Worm (Caenorhabditis elegans) whole organism, L4 larva: Measurements from ENCODE around the gene F28B4.3.

Experiments used
- F10B5.3 ChIP-seq: sonication (generic microtip); optimal IDR thresholded peaks from 2 replicates; lab custom pipeline; 2016; ENCODE audit warnings: mild to moderate bottlenecking, missing genetic modification characterization, missing compliant biosample characterization
- T26A8.4 ChIP-seq: fragments of 200-800 bp; sonication (Bioruptor generic); IDR thresholded peaks from 2 replicates; pipeline ENCODE4 v1.3.6; 2022; ENCODE audit warnings: missing genetic modification characterization, missing compliant biosample characterization
- Y105C5A.15 ChIP-seq: fragments of 200-800 bp; sonication (Bioruptor generic); IDR thresholded peaks from 2 replicates; pipeline ENCODE4 v1.3.6; 2022; ENCODE audit warnings: missing genetic modification characterization, missing compliant biosample characterization
- ZK337.2 ChIP-seq: fragments of 200-800 bp; sonication (Bioruptor generic); IDR thresholded peaks from 2 replicates; pipeline ENCODE4 v1.3.6; 2022; ENCODE audit warnings: missing genetic modification reagents, missing genetic modification characterization, missing compliant biosample characterization
- aha-1 ChIP-seq: fragments of 150-350 bp; peaks from one replicate; lab custom pipeline; 2014; ENCODE audit warnings: missing biosample characterization, missing genetic modification characterization
- aly-2 ChIP-seq: sonication (generic microtip); optimal IDR thresholded peaks from 2 replicates; lab custom pipeline; 2018; ENCODE audit warnings: missing biosample characterization, missing genetic modification characterization
- ceh-32 ChIP-seq: sonication (generic microtip); optimal IDR thresholded peaks from 2 replicates; lab custom pipeline; 2016; ENCODE audit warnings: mild to moderate bottlenecking, missing genetic modification characterization, missing compliant biosample characterization; ENCODE audit not compliant: poor library complexity
- ceh-82 ChIP-seq: sonication (generic microtip); optimal IDR thresholded peaks from 2 replicates; lab custom pipeline; 2017; ENCODE audit warnings: missing biosample characterization, missing genetic modification characterization
- ces-1 ChIP-seq: fragments of 150-350 bp; sonication (generic microtip); optimal IDR thresholded peaks from 4 replicates; lab custom pipeline; 2014; ENCODE audit warnings: missing biosample characterization, missing genetic modification reagents, missing genetic modification characterization
- ctbp-1 ChIP-seq: fragments of 200-800 bp; sonication (Bioruptor generic); IDR thresholded peaks from 2 replicates; pipeline ENCODE4 v1.3.6; 2022; ENCODE audit warnings: missing genetic modification reagents, missing genetic modification characterization, missing compliant biosample characterization
- daf-19 ChIP-seq: fragments of 200-800 bp; sonication (Bioruptor generic); conservative IDR thresholded peaks from 2 replicates; pipeline ENCODE4 v1.3.6; 2022; ENCODE audit warnings: missing genetic modification characterization, missing compliant biosample characterization
- dmd-6 ChIP-seq: fragments of 200-800 bp; sonication (Bioruptor generic); IDR thresholded peaks from 2 replicates; pipeline ENCODE4 v1.3.6; 2022; ENCODE audit warnings: missing genetic modification reagents, missing genetic modification characterization, missing compliant biosample characterization
- fkh-10 ChIP-seq: fragments of 150-350 bp; optimal IDR thresholded peaks from 2 replicates; lab custom pipeline; 2014; ENCODE audit warnings: missing biosample characterization, missing genetic modification reagents, missing genetic modification characterization
- gei-8 ChIP-seq: fragments of 200-800 bp; sonication (Bioruptor generic); optimal IDR thresholded peaks from 2 replicates; lab custom pipeline; 2018; ENCODE audit warnings: mild to moderate bottlenecking, missing genetic modification characterization, missing compliant biosample characterization
- hmg-1.1 ChIP-seq: fragments of 200-800 bp; sonication (Bioruptor generic); IDR thresholded peaks from 2 replicates; pipeline ENCODE4 v1.3.6; 2022; ENCODE audit warnings: missing genetic modification reagents, missing genetic modification characterization, missing compliant biosample characterization
- jun-1 ChIP-seq: fragments of 150-350 bp; optimal IDR thresholded peaks from 2 replicates; lab custom pipeline; 2014; ENCODE audit warnings: missing biosample characterization, missing genetic modification reagents, missing genetic modification characterization
- lim-7 ChIP-seq: fragments of 200-800 bp; sonication (Bioruptor generic); IDR thresholded peaks from 2 replicates; pipeline ENCODE4 v1.3.6; 2022; ENCODE audit warnings: missing genetic modification characterization, missing compliant biosample characterization
- madf-9 ChIP-seq: fragments of 200-800 bp; sonication (Bioruptor generic); conservative IDR thresholded peaks from 2 replicates; pipeline ENCODE4 v1.3.6; 2022; ENCODE audit warnings: missing genetic modification reagents, missing genetic modification characterization, missing compliant biosample characterization
- mdt-29 ChIP-seq: fragments of 200-800 bp; sonication (Bioruptor generic); IDR thresholded peaks from 2 replicates; pipeline ENCODE4 v1.3.6; 2022; ENCODE audit warnings: missing genetic modification reagents, missing genetic modification characterization, missing compliant biosample characterization
- mes-2 ChIP-seq: sonication (generic microtip); optimal IDR thresholded peaks from 2 replicates; lab custom pipeline; 2016; ENCODE audit warnings: missing genotype, mild to moderate bottlenecking, missing genetic modification characterization, missing compliant biosample characterization; ENCODE audit not compliant: poor library complexity, severe bottlenecking
- mxl-2 ChIP-seq: fragments of 200-800 bp; sonication (Bioruptor generic); conservative IDR thresholded peaks from 2 replicates; pipeline ENCODE4 v1.3.6; 2022; ENCODE audit warnings: missing genetic modification reagents, missing genetic modification characterization, missing compliant biosample characterization
- mxl-3 ChIP-seq: fragments of 200-800 bp; sonication (Bioruptor generic); optimal IDR thresholded peaks from 2 replicates; lab custom pipeline; 2018; ENCODE audit warnings: mild to moderate bottlenecking, missing genetic modification characterization, missing compliant biosample characterization
- nhr-10 ChIP-seq: fragments of 150-350 bp; optimal IDR thresholded peaks from 2 replicates; lab custom pipeline; 2014; ENCODE audit warnings: missing biosample characterization, missing genetic modification characterization
- nhr-111 ChIP-seq: fragments of 200-800 bp; sonication (Bioruptor generic); optimal IDR thresholded peaks from 2 replicates; lab custom pipeline; 2018; ENCODE audit warnings: mild to moderate bottlenecking, missing genetic modification characterization, missing compliant biosample characterization
- nhr-237 ChIP-seq: sonication (generic microtip); optimal IDR thresholded peaks from 2 replicates; lab custom pipeline; 2017; ENCODE audit warnings: missing biosample characterization, missing genetic modification characterization
- nhr-25 ChIP-seq: sonication (generic microtip); optimal IDR thresholded peaks from 2 replicates; lab custom pipeline; 2017; ENCODE audit warnings: missing genetic modification characterization, mild to moderate bottlenecking, missing compliant biosample characterization, antibody characterized with exemption, moderate library complexity, borderline replicate concordance; ENCODE audit not compliant: insufficient read depth
- nhr-28 ChIP-seq: fragments of 150-350 bp; optimal IDR thresholded peaks from 2 replicates; lab custom pipeline; 2014; ENCODE audit warnings: missing biosample characterization, missing genetic modification characterization
- nhr-6 ChIP-seq: fragments of 150-350 bp; optimal IDR thresholded peaks from 2 replicates; lab custom pipeline; 2014; ENCODE audit warnings: missing biosample characterization, missing genetic modification characterization
- set-16 ChIP-seq: fragments of 200-800 bp; sonication (Bioruptor generic); IDR thresholded peaks from 2 replicates; pipeline ENCODE4 v1.3.6; 2022; ENCODE audit warnings: missing genetic modification reagents, missing genetic modification characterization, missing compliant biosample characterization
- skn-1 ChIP-seq: fragments of 150-350 bp; optimal IDR thresholded peaks from 2 replicates; lab custom pipeline; 2014; ENCODE audit warnings: missing biosample characterization, missing genetic modification characterization
- snpc-1.2 ChIP-seq: fragments of 200-800 bp; sonication (Bioruptor generic); IDR thresholded peaks from 2 replicates; pipeline ENCODE4 v1.3.6; 2022; ENCODE audit warnings: missing genetic modification reagents, missing genetic modification characterization, missing compliant biosample characterization
- spr-1 ChIP-seq: sonication (generic microtip); optimal IDR thresholded peaks from 2 replicates; lab custom pipeline; 2016; ENCODE audit warnings: mild to moderate bottlenecking, missing genetic modification characterization, missing compliant biosample characterization
- spr-3 ChIP-seq: fragments of 200-800 bp; sonication (Bioruptor generic); optimal IDR thresholded peaks from 2 replicates; lab custom pipeline; 2018; ENCODE audit warnings: mild to moderate bottlenecking, missing genetic modification characterization, missing compliant biosample characterization
- unc-130 ChIP-seq: sonication (generic microtip); optimal IDR thresholded peaks from 2 replicates; lab custom pipeline; 2016; ENCODE audit warnings: missing genetic modification reagents, missing genetic modification characterization, missing compliant biosample characterization
- unc-62 ChIP-seq, 3 experiments: fragments of 150-350 bp in 1 of 3; sonication (generic microtip); optimal IDR thresholded peaks in 2 of 3; peaks in 1 of 3; 1 replicate in 1 of 3; 2 replicates in 2 of 3; lab custom pipeline; 2014 to 2017; ENCODE audit warnings: missing biosample characterization in 3 of 3, missing genetic modification characterization in 3 of 3, missing genetic modification reagents in 3 of 3, missing genotype in 1 of 3
- vab-7 ChIP-seq: fragments of 200-800 bp; sonication (Bioruptor generic); IDR thresholded peaks from 2 replicates; pipeline ENCODE4 v1.3.6; 2022; ENCODE audit warnings: missing genetic modification reagents, missing genetic modification characterization, missing compliant biosample characterization
- zag-1 ChIP-seq: fragments of 150-350 bp; optimal IDR thresholded peaks from 2 replicates; lab custom pipeline; 2014; ENCODE audit warnings: missing biosample characterization, missing genetic modification characterization
- zip-11 ChIP-seq: fragments of 200-800 bp; sonication (Bioruptor generic); IDR thresholded peaks from 2 replicates; pipeline ENCODE4 v1.3.6; 2022; ENCODE audit warnings: missing genetic modification characterization, missing compliant biosample characterization
- ztf-11 ChIP-seq: fragments of 150-350 bp; optimal IDR thresholded peaks from 2 replicates; lab custom pipeline; 2014; ENCODE audit warnings: missing biosample characterization, missing genetic modification characterization

The F28B4.3 gene

ce11 chrX:3199249-3199648, 36.0 kb downstream of the F28B4.3 start, which contains the start of gene fax-1:
Gene fax-1, minus strand, starts transcription at chrX:3199349.
- no peak for TF ChIP-seq T26A8.4
- no peak for TF ChIP-seq nhr-25 (tag; lab: Kevin White, UChicago)
- TF ChIP-seq unc-130 (GFP tag; lab: Kevin White, UChicago) = no peak
- TF ChIP-seq zip-11 = no peak
- no peak for TF ChIP-seq gei-8
- no peak for TF ChIP-seq vab-7 (GFP tag; lab: Robert Waterston, UW)
- no peak for TF ChIP-seq snpc-1.2 (GFP tag; lab: Robert Waterston, UW)
- no peak for TF ChIP-seq ZK337.2 (GFP tag; lab: Robert Waterston, UW)
- TF ChIP-seq, all 104 proteins: peak for 0

ce11 chrX:3197319-3197718, 37.9 kb downstream of the F28B4.3 start:
- no peak for TF ChIP-seq aly-2 (tag; lab: Kevin White, UChicago)
- peak; percentile 69 for TF ChIP-seq aha-1 (tag; lab: Kevin White, UChicago)

ce11 chrX:3191353-3192065, 43.7 kb downstream of the F28B4.3 start:
- peak; percentile 46 for TF ChIP-seq ces-1 (GFP tag; lab: Kevin White, UChicago)
- TF ChIP-seq hmg-1.1 (GFP tag; lab: Robert Waterston, UW) = no peak
- TF ChIP-seq mxl-2 (GFP tag; lab: Robert Waterston, UW) = no peak
- TF ChIP-seq ctbp-1 = 0 out of 2 replicates have a peak, but pooled peaks have one; percentile 11
- TF ChIP-seq Y105C5A.15 (GFP tag; lab: Robert Waterston, UW) = no peak
- no peak for TF ChIP-seq mxl-3
- no peak for TF ChIP-seq jun-1 (tag; lab: Kevin White, UChicago)
- no peak for TF ChIP-seq madf-9 (GFP tag; lab: Robert Waterston, UW)
- no peak for TF ChIP-seq nhr-28 (tag; lab: Kevin White, UChicago)
- TF ChIP-seq nhr-111 (GFP tag; lab: Kevin White, UChicago) = no peak
- TF ChIP-seq nhr-237 (tag; lab: Kevin White, UChicago) = no peak
- TF ChIP-seq daf-19 (GFP tag; lab: Robert Waterston, UW) = no peak
- TF ChIP-seq spr-1 (tag; lab: Kevin White, UChicago) = no peak
- peak in 1 of 2 experiments; percentile 30 for TF ChIP-seq unc-62 (GFP tag; optimal IDR thresholded peaks at IDR 0.05 in 1 of 2; lab: Kevin White, UChicago)
- no peak for TF ChIP-seq unc-62 (tag; optimal IDR thresholded peaks at IDR 0.05; lab: Kevin White, UChicago)
- no peak for TF ChIP-seq fkh-10 (GFP tag; lab: Kevin White, UChicago)
- no peak for TF ChIP-seq nhr-25 (tag; lab: Kevin White, UChicago)
- TF ChIP-seq skn-1 (tag; lab: Kevin White, UChicago) = no peak
- no peak for TF ChIP-seq nhr-6 (tag; lab: Kevin White, UChicago)

ce11 chrX:3190193-3190592, 45.0 kb downstream of the F28B4.3 start:
- TF ChIP-seq ztf-11 (tag; lab: Kevin White, UChicago) (no peak), unc-62 (GFP tag; optimal IDR thresholded peaks at IDR 0.05 in 1 of 2; lab: Kevin White, UChicago) (peak in 1 of 2 experiments; percentile 9), unc-62 (tag; optimal IDR thresholded peaks at IDR 0.05; lab: Kevin White, UChicago) (no peak)

- TF ChIP-seq F10B5.3 (no peak), unc-62 (GFP tag; optimal IDR thresholded peaks at IDR 0.05 in 1 of 2; lab: Kevin White, UChicago) (peak in 1 of 2 experiments; percentile 81), unc-62 (tag; optimal IDR thresholded peaks at IDR 0.05; lab: Kevin White, UChicago) (no peak)
Measured at ce11 chrX:3184649-3185048, 50.6 kb downstream of the F28B4.3 start.

- no peak for TF ChIP-seq T26A8.4
- TF ChIP-seq dmd-6 (GFP tag; lab: Robert Waterston, UW) = peak; percentile 23; the same call in 1 of the 2 replicates
- no peak for TF ChIP-seq set-16 (GFP tag; lab: Robert Waterston, UW)
- TF ChIP-seq zip-11 = no peak
- TF ChIP-seq ceh-32 (tag; lab: Kevin White, UChicago) = no peak
- TF ChIP-seq lim-7 = no peak
- no peak for TF ChIP-seq mes-2 (tag; lab: Kevin White, UChicago)
- TF ChIP-seq snpc-1.2 (GFP tag; lab: Robert Waterston, UW) = no peak
- TF ChIP-seq vab-7 (GFP tag; lab: Robert Waterston, UW) = no peak
- no peak for TF ChIP-seq nhr-10 (tag; lab: Kevin White, UChicago)
- TF ChIP-seq spr-3 (GFP tag; lab: Kevin White, UChicago) = no peak
- no peak for TF ChIP-seq ces-1 (GFP tag; lab: Kevin White, UChicago)
- no peak for TF ChIP-seq nhr-237 (tag; lab: Kevin White, UChicago)
- no peak for TF ChIP-seq mxl-2 (GFP tag; lab: Robert Waterston, UW)
- no peak for TF ChIP-seq zag-1 (tag; lab: Kevin White, UChicago)
- TF ChIP-seq ceh-82 (tag; lab: Kevin White, UChicago) = no peak
- no peak for TF ChIP-seq mdt-29
Measured at ce11 chrX:3181870-3182269, 53.3 kb downstream of the F28B4.3 start.
